Worm (Caenorhabditis elegans): ENCODE data around the gene sfxn-5.
A peak's percentile ranks its signal among the peaks of the same experiment; 100 is the strongest.

The sfxn-5 gene

DNA sequence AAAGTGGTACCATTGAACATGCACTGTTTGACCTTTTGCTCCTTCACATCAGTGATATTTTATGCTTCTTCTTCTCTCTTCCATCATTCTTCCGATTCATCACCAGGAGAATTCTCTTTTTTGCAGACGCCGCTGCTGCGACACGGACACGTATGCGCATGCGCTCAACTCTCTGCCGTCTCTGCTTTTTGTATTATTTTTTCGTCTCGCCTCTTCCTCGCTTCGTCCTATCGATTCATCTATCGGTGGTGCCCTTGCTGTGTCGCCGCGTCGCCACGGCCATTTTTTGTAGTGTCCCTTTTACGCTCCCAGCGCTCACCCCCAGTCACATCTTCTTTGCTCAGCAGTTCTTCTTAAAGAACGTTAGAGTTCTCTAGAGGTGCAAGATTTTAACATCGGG is 21.3 kb upstream of the sfxn-5 start (continued):
- TF ChIP-seq mab-9 (GFP tag; IDR thresholded peaks at IDR 0.05) (no peak), nhr-12 (tag; optimal IDR thresholded peaks at IDR 0.05) (no peak), ces-1 (GFP tag; optimal IDR thresholded peaks at IDR 0.05) (no peak), C34B4.2 (tag; optimal IDR thresholded peaks at IDR 0.05) (no peak), dpl-1 (GFP tag; optimal IDR thresholded peaks at IDR 0.05) (no peak), pqm-1 (tag; optimal IDR thresholded peaks at IDR 0.05) (no peak), nhr-28 (tag; optimal IDR thresholded peaks at IDR 0.05) (no peak), nhr-237 (tag; optimal IDR thresholded peaks at IDR 0.05) (no peak), nhr-77 (tag; optimal IDR thresholded peaks at IDR 0.05) (no peak), nhr-71 (tag; optimal IDR thresholded peaks at IDR 0.05) (peak; percentile 64), mep-1 (tag; optimal IDR thresholded peaks at IDR 0.05) (peak; percentile 57), lin-15B (tag; optimal IDR thresholded peaks at IDR 0.05) (no peak), aha-1 (tag; optimal IDR thresholded peaks at IDR 0.05) (no peak), pax-3 (tag; optimal IDR thresholded peaks at IDR 0.05) (no peak), lin-39 (tag; optimal IDR thresholded peaks at IDR 0.05) (no peak), ceh-82 (tag; optimal IDR thresholded peaks at IDR 0.05) (peak; percentile 29 to 77 (median 63)), nhr-20 (tag; optimal IDR thresholded peaks at IDR 0.05) (peak; percentile 18), C16A3.4 (tag; optimal IDR thresholded peaks at IDR 0.05) (no peak), nhr-85 (tag) (no peak), lin-14 (GFP tag; optimal IDR thresholded peaks at IDR 0.05) (peak; percentile 84), skn-1 (tag; optimal IDR thresholded peaks at IDR 0.05) (peak; percentile 34), unc-86 (tag; optimal IDR thresholded peaks at IDR 0.05) (peak; percentile 30)

DNA sequence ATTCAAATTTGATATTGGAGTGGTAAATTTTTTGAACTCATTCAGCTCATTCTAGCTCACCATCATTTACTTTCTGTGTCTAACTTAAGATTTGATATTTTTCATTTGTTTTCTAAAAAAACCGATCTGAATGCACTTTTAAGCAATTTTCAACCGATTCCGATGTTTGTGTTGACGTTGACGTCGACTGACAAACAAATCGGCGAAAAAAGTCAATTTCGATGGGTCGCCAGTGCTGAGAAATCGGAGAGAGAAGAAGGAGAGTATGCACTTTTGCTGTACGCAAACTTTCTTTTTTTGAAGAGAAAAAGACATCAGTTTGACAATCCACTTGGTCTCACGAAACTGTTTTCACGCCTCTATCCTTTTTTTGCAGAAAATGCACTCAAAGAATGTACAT is 20.6 kb upstream of the sfxn-5 start:
- TF ChIP-seq blmp-1 (tag; optimal IDR thresholded peaks at IDR 0.05) (peak; percentile 73), F16B12.6 (tag; optimal IDR thresholded peaks at IDR 0.05) (no peak), lin-14 (GFP tag; optimal IDR thresholded peaks at IDR 0.05) (peak; percentile 8), efl-1 (optimal IDR thresholded peaks at IDR 0.05) (no peak), efl-1 (GFP tag; optimal IDR thresholded peaks at IDR 0.05 in 1 of 2) (peak in 1 of 2 experiments; percentile 86), ztf-4 (tag; optimal IDR thresholded peaks at IDR 0.05) (no peak)

DNA sequence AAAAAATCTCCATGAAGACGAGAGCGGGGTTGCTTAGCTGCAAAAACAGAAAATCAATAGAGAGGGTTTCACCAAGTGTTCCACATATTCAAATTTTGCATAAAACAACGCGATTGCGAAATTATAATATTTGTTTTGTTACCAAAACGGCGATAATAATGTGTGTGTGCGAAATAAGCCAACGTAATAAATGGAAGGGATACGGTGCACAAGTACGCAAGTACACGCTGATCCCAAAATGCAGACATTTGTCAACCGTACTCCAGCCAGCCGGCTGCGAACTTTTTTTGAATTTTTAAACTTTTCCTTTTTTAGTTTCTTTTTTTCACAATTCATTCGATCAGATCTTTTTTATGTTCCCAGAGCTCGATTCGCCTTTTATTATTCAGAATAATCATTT is 20.0 kb upstream of the sfxn-5 start, which contains the start of gene ire-1:
ire-1 (minus strand) TSS at position 44 of the 400 bp plus-strand sequence.
- TF ChIP-seq mdl-1 (tag; optimal IDR thresholded peaks at IDR 0.05) (peak in 1 of 2 experiments; percentile 53), tbx-2 (tag; optimal IDR thresholded peaks at IDR 0.05) (peak; percentile 26), hpl-2 (GFP tag; optimal IDR thresholded peaks at IDR 0.05) (no peak), nhr-71 (tag; optimal IDR thresholded peaks at IDR 0.05) (peak; percentile 65), swsn-7 (tag; optimal IDR thresholded peaks at IDR 0.05) (peak; percentile 50), fkh-8 (tag; optimal IDR thresholded peaks at IDR 0.05) (peak; percentile 48), nhr-28 (tag; optimal IDR thresholded peaks at IDR 0.05) (no peak), elt-2 (tag; optimal IDR thresholded peaks at IDR 0.05) (no peak), zag-1 (tag; optimal IDR thresholded peaks at IDR 0.05) (no peak), elt-3 (tag; optimal IDR thresholded peaks at IDR 0.05) (peak in 1 of 6 experiments; percentile 59), ces-1 (GFP tag; optimal IDR thresholded peaks at IDR 0.05) (no peak), nhr-19 (GFP tag; conservative IDR thresholded peaks at IDR 0.05) (no peak), ceh-8 (GFP tag; optimal IDR thresholded peaks at IDR 0.05) (no peak), sox-4 (tag; optimal IDR thresholded peaks at IDR 0.05) (no peak), lin-39 (tag; optimal IDR thresholded peaks at IDR 0.05) (no peak), nhr-237 (tag; optimal IDR thresholded peaks at IDR 0.05) (no peak), nhr-85 (tag) (no peak), lsy-2 (tag; optimal IDR thresholded peaks at IDR 0.05) (peak; percentile 98 to 100), hlh-17 (GFP tag; optimal IDR thresholded peaks at IDR 0.05; ENCODE audit: borderline replicate concordance) (no peak), nhr-12 (tag; optimal IDR thresholded peaks at IDR 0.05) (no peak), nhr-77 (tag; optimal IDR thresholded peaks at IDR 0.05) (no peak), C04F5.9 (tag; optimal IDR thresholded peaks at IDR 0.05) (no peak), tlp-1 (tag; optimal IDR thresholded peaks at IDR 0.05) (no peak), pax-3 (tag; optimal IDR thresholded peaks at IDR 0.05) (no peak), C16A3.4 (tag; optimal IDR thresholded peaks at IDR 0.05) (peak; percentile 81), alr-1 (tag; optimal IDR thresholded peaks at IDR 0.05; ENCODE audit: borderline replicate concordance) (no peak), blmp-1 (tag; optimal IDR thresholded peaks at IDR 0.05) (peak; percentile 49), aly-2 (tag; optimal IDR thresholded peaks at IDR 0.05) (no peak), nhr-76 (tag; optimal IDR thresholded peaks at IDR 0.05) (no peak), zip-4 (GFP tag; optimal IDR thresholded peaks at IDR 0.05) (peak; percentile 15), fkh-10 (GFP tag; optimal IDR thresholded peaks at IDR 0.05) (no peak), unc-86 (tag; optimal IDR thresholded peaks at IDR 0.05) (no peak), fos-1 (tag; optimal IDR thresholded peaks at IDR 0.05) (peak; percentile 35), sptf-1 (tag; optimal IDR thresholded peaks at IDR 0.05) (no peak), aha-1 (tag; optimal IDR thresholded peaks at IDR 0.05) (no peak), hlh-4 (tag; optimal IDR thresholded peaks at IDR 0.05) (no peak)

All from whole organism, L1 larva.